Fruit fly (Drosophila melanogaster) whole organism: ENCODE measurements around the gene CG14329.

Experiments used
- Dll ChIP-seq: fragments of >200 bp; optimal IDR thresholded peaks from 2 replicates; lab custom pipeline; 2017
- pan ChIP-seq: fragments of >200 bp; optimal IDR thresholded peaks from 2 replicates; lab custom pipeline; 2017
- psq ChIP-seq: fragments of >200 bp; optimal IDR thresholded peaks from 2 replicates; lab custom pipeline; 2017

DNA sequence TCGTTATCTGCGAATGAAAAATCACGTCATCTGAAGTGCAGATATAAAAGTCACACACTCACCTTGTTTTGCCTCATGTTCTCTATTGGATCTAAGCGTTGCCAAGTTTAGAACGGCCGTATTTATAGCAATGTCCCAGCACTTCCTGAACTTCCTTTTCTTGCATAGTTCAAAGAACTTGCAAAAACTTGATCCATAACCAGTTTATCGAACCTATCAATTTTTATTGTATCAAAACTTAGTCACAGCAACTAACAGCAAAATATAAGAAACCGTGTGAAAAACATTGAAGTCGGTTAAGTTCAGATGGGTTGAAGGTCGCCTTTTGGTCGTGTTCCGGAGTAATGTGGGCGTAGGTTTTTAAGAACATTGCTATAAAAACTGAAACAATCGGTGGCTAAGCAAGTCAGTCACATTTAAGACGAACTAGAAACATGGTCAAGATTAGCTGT lies 9.6 kb downstream of the CG14329 start, which contains the start of the genes CG14324 and CG14326:
- TF ChIP-seq psq (lab: Kevin White, UChicago) (no peak), Dll (no peak), pan (lab: Kevin White, UChicago) (no peak)
